Worm (Caenorhabditis elegans): ENCODE results near the gene clc-27.

- TF ChIP-seq flt-1 (GFP tag; IDR thresholded peaks at IDR 0.05) (no peak), tab-1 (GFP tag; IDR thresholded peaks at IDR 0.05) (no peak)
These were observed 11.6 kb upstream of the clc-27 start for ce11 chrIII:996564-996963.

Measured in whole organism, midembryonic.